Worm (Caenorhabditis elegans) whole organism, young adult: ENCODE measurements around the gene nspc-10.

Experiments used
- ZK185.1 ChIP-seq: sonication (generic microtip); optimal IDR thresholded peaks from 2 replicates; lab custom pipeline; 2016; ENCODE audit warnings: mild to moderate bottlenecking, missing genetic modification characterization, missing compliant biosample characterization; ENCODE audit not compliant: poor library complexity, severe bottlenecking
- aptf-3 ChIP-seq: fragments of 200-800 bp; sonication (Bioruptor generic); IDR thresholded peaks from 2 replicates; pipeline ENCODE4 v1.3.6; 2022; ENCODE audit warnings: missing genetic modification characterization, missing compliant biosample characterization
- ceh-91 ChIP-seq: fragments of 200-800 bp; sonication (Bioruptor generic); IDR thresholded peaks from 2 replicates; pipeline ENCODE4 v1.3.6; 2022; ENCODE audit warnings: missing genetic modification reagents, missing genetic modification characterization, missing compliant biosample characterization
- ets-4 ChIP-seq: fragments of 200-800 bp; sonication (Bioruptor generic); optimal IDR thresholded peaks from 2 replicates; lab custom pipeline; 2018; ENCODE audit warnings: mild to moderate bottlenecking, missing genetic modification characterization, missing compliant biosample characterization
- hmg-1.2 ChIP-seq: fragments of 200-800 bp; sonication (Bioruptor generic); IDR thresholded peaks from 2 replicates; pipeline ENCODE4 v1.3.6; 2022; ENCODE audit warnings: missing genetic modification reagents, missing genetic modification characterization, missing compliant biosample characterization
- lin-26 ChIP-seq: fragments of 200-800 bp; sonication (Bioruptor generic); IDR thresholded peaks from 2 replicates; pipeline ENCODE4 v1.3.6; 2022; ENCODE audit warnings: missing genetic modification reagents, missing genetic modification characterization, missing compliant biosample characterization
- nfya-2 ChIP-seq: fragments of 200-800 bp; sonication (Bioruptor generic); IDR thresholded peaks from 2 replicates; pipeline ENCODE4 v1.3.6; 2022; ENCODE audit warnings: missing genetic modification reagents, missing genetic modification characterization, missing compliant biosample characterization
- rec-8 ChIP-seq, 2 experiments: sonication (generic microtip); optimal IDR thresholded peaks; 2 replicates each; lab custom pipeline; 2016; ENCODE audit warnings: mild to moderate bottlenecking in 2 of 2, missing genetic modification characterization in 2 of 2, missing genetic modification reagents in 2 of 2, missing genotype in 2 of 2, missing biosample characterization in 1 of 2, missing compliant biosample characterization in 1 of 2, moderate library complexity in 1 of 2
- sea-2 ChIP-seq: fragments of 200-800 bp; sonication (Bioruptor generic); IDR thresholded peaks from 2 replicates; pipeline ENCODE4 v1.3.6; 2022; ENCODE audit warnings: missing genetic modification characterization, missing compliant biosample characterization
- snpc-4 ChIP-seq, 5 experiments: fragments of 150-350 bp in 1 of 5; sonication (generic microtip) in 4 of 5; optimal IDR thresholded peaks; 2 replicates each; lab custom pipeline; 2014 to 2018; ENCODE audit warnings: missing genetic modification characterization in 5 of 5, missing biosample characterization in 3 of 5, antibody characterized with exemption in 2 of 5, mild to moderate bottlenecking in 2 of 5, missing compliant biosample characterization in 2 of 5, missing genotype in 2 of 5, moderate library complexity in 2 of 5, missing genetic modification reagents in 1 of 5
- unc-62 ChIP-seq: fragments of 150-350 bp; optimal IDR thresholded peaks from 2 replicates; lab custom pipeline; 2014; ENCODE audit warnings: missing biosample characterization, missing genetic modification reagents, missing genetic modification characterization

ce11 chrX:12347822-12348221, 4.4 kb downstream of the nspc-10 start:
- TF ChIP-seq aptf-3 (GFP tag; lab: Robert Waterston, UW) (no peak), unc-62 (GFP tag; lab: Kevin White, UChicago) (no peak), sea-2 (GFP tag; lab: Robert Waterston, UW) (no peak), ZK185.1 (tag; lab: Kevin White, UChicago) (peak; percentile 71), nfya-2 (GFP tag; lab: Robert Waterston, UW) (no peak), rec-8 (tag; optimal IDR thresholded peaks at IDR 0.05; lab: Kevin White, UChicago) (peak; percentile 35 to 69), hmg-1.2 (peak; percentile 69), snpc-4 (GFP tag; optimal IDR thresholded peaks at IDR 0.05; lab: Kevin White, UChicago) (peak; percentile 67), snpc-4 (tag; optimal IDR thresholded peaks at IDR 0.05; lab: Kevin White, UChicago) (peak in 2 of 4 experiments; percentile 46 to 79), lin-26 (GFP tag; lab: Robert Waterston, UW) (peak; percentile 83), ceh-91 (GFP tag; lab: Robert Waterston, UW) (no peak), ets-4 (GFP tag; lab: Kevin White, UChicago) (no peak)
